Fruit fly (Drosophila melanogaster) whole organism, prepupa: ENCODE data around the gene FucTA.

Source experiments
- Blimp-1 ChIP-seq: fragments of 200-800 bp; sonication (Bioruptor generic); optimal IDR thresholded peaks from 3 replicates; lab custom pipeline; 2017; ENCODE audit warnings: missing biosample characterization, missing genetic modification characterization, mild to moderate bottlenecking, moderate library complexity, missing genetic modification reagents
- CG10631 ChIP-seq: fragments of 200-800 bp; sonication (Bioruptor generic); optimal IDR thresholded peaks from 2 replicates; lab custom pipeline; 2016; ENCODE audit warnings: missing biosample characterization, missing genetic modification characterization
- CG10669 ChIP-seq: fragments of 200-800 bp; sonication (Bioruptor generic); optimal IDR thresholded peaks from 3 replicates; lab custom pipeline; 2018; ENCODE audit warnings: missing biosample characterization, mild to moderate bottlenecking, missing genetic modification characterization, moderate library complexity
- CG11294 ChIP-seq: fragments of 200-800 bp; sonication (Bioruptor generic); IDR thresholded peaks from 2 replicates; pipeline ENCODE4 v1.3.6; 2022; ENCODE audit warnings: missing biosample characterization, missing genetic modification characterization
- CG11762 ChIP-seq: fragments of 200-800 bp; sonication (Bioruptor generic); optimal IDR thresholded peaks from 3 replicates; lab custom pipeline; 2016; ENCODE audit warnings: missing biosample characterization, missing genetic modification characterization; ENCODE audit not compliant: insufficient read depth
- CG11902 ChIP-seq: fragments of 200-800 bp; sonication (Bioruptor generic); optimal IDR thresholded peaks from 3 replicates; lab custom pipeline; 2016; ENCODE audit warnings: missing biosample characterization, missing genetic modification characterization
- CG15336 ChIP-seq: fragments of 200-800 bp; sonication (Bioruptor generic); IDR thresholded peaks from 2 replicates; pipeline ENCODE4 v1.3.6; 2022; ENCODE audit warnings: missing biosample characterization, missing genetic modification characterization
- CG1621 ChIP-seq: fragments of 200-800 bp; sonication (Bioruptor generic); optimal IDR thresholded peaks from 3 replicates; lab custom pipeline; 2018; ENCODE audit warnings: missing biosample characterization, mild to moderate bottlenecking, missing genetic modification characterization
- CG3032 ChIP-seq: fragments of 200-800 bp; optimal IDR thresholded peaks from 2 replicates; lab custom pipeline; 2019; ENCODE audit warnings: missing biosample characterization, mild to moderate bottlenecking, missing genetic modification characterization, moderate library complexity
- CG31627 ChIP-seq: fragments of 200-800 bp; sonication (Bioruptor generic); optimal IDR thresholded peaks from 3 replicates; lab custom pipeline; 2016; ENCODE audit warnings: missing biosample characterization, missing genetic modification characterization
- CG32006 ChIP-seq: fragments of 200-800 bp; sonication (Bioruptor generic); optimal IDR thresholded peaks from 3 replicates; lab custom pipeline; 2017; ENCODE audit warnings: missing biosample characterization, mild to moderate bottlenecking, missing genetic modification characterization
- CG34406 ChIP-seq: fragments of 200-800 bp; sonication (Bioruptor generic); optimal IDR thresholded peaks from 3 replicates; lab custom pipeline; 2016; ENCODE audit warnings: missing biosample characterization, missing genetic modification characterization
- CG4318 ChIP-seq: fragments of 200-800 bp; sonication (Bioruptor generic); optimal IDR thresholded peaks from 3 replicates; lab custom pipeline; 2017; ENCODE audit warnings: missing biosample characterization, mild to moderate bottlenecking, missing genetic modification characterization
- CG6163 ChIP-seq: fragments of 200-800 bp; sonication (Bioruptor generic); IDR thresholded peaks from 3 replicates; pipeline ENCODE4 v1.3.6; 2022; ENCODE audit warnings: missing biosample characterization, missing genetic modification characterization
- CG6792 ChIP-seq: fragments of 200-800 bp; sonication (Bioruptor generic); optimal IDR thresholded peaks from 3 replicates; lab custom pipeline; 2016; ENCODE audit warnings: missing biosample characterization, missing genetic modification characterization
- CG6854 ChIP-seq: fragments of 200-800 bp; sonication (Bioruptor generic); optimal IDR thresholded peaks from 2 replicates; lab custom pipeline; 2017; ENCODE audit warnings: missing biosample characterization, mild to moderate bottlenecking, missing genetic modification characterization
- CG7368 ChIP-seq: fragments of 200-800 bp; sonication (Bioruptor generic); optimal IDR thresholded peaks from 3 replicates; lab custom pipeline; 2016; ENCODE audit warnings: missing biosample characterization, missing genetic modification characterization
- CG8119 ChIP-seq: fragments of 200-800 bp; sonication (Bioruptor generic); IDR thresholded peaks from 3 replicates; pipeline ENCODE4 v1.3.6; 2022; ENCODE audit warnings: missing biosample characterization, missing genetic modification characterization
- CG8319 ChIP-seq: fragments of 200-800 bp; sonication (Bioruptor generic); optimal IDR thresholded peaks from 3 replicates; lab custom pipeline; 2016; ENCODE audit warnings: missing biosample characterization, missing genetic modification characterization
- CG8632 ChIP-seq: fragments of 200-800 bp; sonication (Bioruptor generic); optimal IDR thresholded peaks from 3 replicates; lab custom pipeline; 2016; ENCODE audit warnings: missing biosample characterization, missing genetic modification characterization
- CG9139 ChIP-seq: fragments of 200-800 bp; sonication (Bioruptor generic); optimal IDR thresholded peaks from 3 replicates; lab custom pipeline; 2017; ENCODE audit warnings: missing biosample characterization, mild to moderate bottlenecking, missing genetic modification characterization
- Eip75B ChIP-seq: fragments of 200-800 bp; sonication (Bioruptor generic); optimal IDR thresholded peaks from 3 replicates; lab custom pipeline; 2016; ENCODE audit warnings: missing biosample characterization, missing genetic modification characterization
- Eip78C ChIP-seq: fragments of 200-800 bp; sonication (Bioruptor generic); peaks from one replicate; lab custom pipeline; 2016; ENCODE audit warnings: missing biosample characterization, missing genetic modification characterization
- Eip93F ChIP-seq: fragments of 200-800 bp; sonication (Bioruptor generic); optimal IDR thresholded peaks from 2 replicates; lab custom pipeline; 2016; ENCODE audit warnings: missing biosample characterization, mild to moderate bottlenecking, missing genetic modification characterization
- Ets96B ChIP-seq: fragments of 200-800 bp; optimal IDR thresholded peaks from 2 replicates; lab custom pipeline; 2019; ENCODE audit warnings: missing biosample characterization, mild to moderate bottlenecking, missing genetic modification characterization, moderate library complexity
- Gug ChIP-seq: fragments of 200-800 bp; sonication (Bioruptor generic); IDR thresholded peaks from 2 replicates; pipeline ENCODE4 v1.3.6; 2022; ENCODE audit warnings: missing biosample characterization, missing genetic modification characterization
- Hr39 ChIP-seq: fragments of 200-800 bp; sonication (Bioruptor generic); optimal IDR thresholded peaks from 2 replicates; lab custom pipeline; 2016; ENCODE audit warnings: missing biosample characterization, missing genetic modification characterization
- Hr4 ChIP-seq: fragments of 200-800 bp; sonication (Bioruptor generic); optimal IDR thresholded peaks from 3 replicates; lab custom pipeline; 2016; ENCODE audit warnings: missing biosample characterization, missing genetic modification characterization
- Lpt ChIP-seq: fragments of 200-800 bp; sonication (Bioruptor generic); optimal IDR thresholded peaks from 3 replicates; lab custom pipeline; 2016; ENCODE audit warnings: missing biosample characterization, missing genetic modification characterization
- OdsH ChIP-seq: fragments of 200-800 bp; sonication (Bioruptor generic); optimal IDR thresholded peaks from 3 replicates; lab custom pipeline; 2016; ENCODE audit warnings: missing biosample characterization, missing genetic modification characterization
- Smox ChIP-seq: fragments of 200-800 bp; sonication (Bioruptor generic); optimal IDR thresholded peaks from 3 replicates; lab custom pipeline; 2016; ENCODE audit warnings: missing biosample characterization, missing genetic modification characterization
- Sox102F ChIP-seq: fragments of 200-800 bp; sonication (Bioruptor generic); optimal IDR thresholded peaks from 2 replicates; lab custom pipeline; 2016; ENCODE audit warnings: missing biosample characterization, mild to moderate bottlenecking, missing genetic modification characterization
- Sox14 ChIP-seq: fragments of 200-800 bp; sonication (Bioruptor generic); optimal IDR thresholded peaks from 3 replicates; lab custom pipeline; 2016; ENCODE audit warnings: missing biosample characterization, missing genetic modification characterization
- Sox15 ChIP-seq: fragments of 200-800 bp; sonication (Bioruptor generic); optimal IDR thresholded peaks from 3 replicates; lab custom pipeline; 2016; ENCODE audit warnings: missing biosample characterization, missing genetic modification characterization
- achi ChIP-seq: fragments of 200-800 bp; sonication (Bioruptor generic); optimal IDR thresholded peaks from 3 replicates; lab custom pipeline; 2016; ENCODE audit warnings: missing biosample characterization, missing genetic modification characterization
- acj6 ChIP-seq: fragments of 200-800 bp; sonication (Bioruptor generic); optimal IDR thresholded peaks from 3 replicates; lab custom pipeline; 2016; ENCODE audit warnings: missing biosample characterization, missing genetic modification characterization
- cyc ChIP-seq: fragments of 200-800 bp; sonication (Bioruptor generic); optimal IDR thresholded peaks from 3 replicates; lab custom pipeline; 2016; ENCODE audit warnings: missing biosample characterization, missing genetic modification characterization
- dac ChIP-seq: fragments of 200-800 bp; sonication (Bioruptor generic); optimal IDR thresholded peaks from 2 replicates; lab custom pipeline; 2017; ENCODE audit warnings: missing biosample characterization, mild to moderate bottlenecking, missing genetic modification characterization
- dsx ChIP-seq: fragments of 200-800 bp; optimal IDR thresholded peaks from 3 replicates; lab custom pipeline; 2019; ENCODE audit warnings: missing biosample characterization, mild to moderate bottlenecking, missing genetic modification characterization, moderate library complexity; ENCODE audit not compliant: poor library complexity, severe bottlenecking
- eg ChIP-seq: fragments of 200-800 bp; sonication (Bioruptor generic); IDR thresholded peaks from 3 replicates; pipeline ENCODE4 v1.3.6; 2022; ENCODE audit warnings: missing biosample characterization, missing genetic modification characterization
- fd85E ChIP-seq: fragments of 200-800 bp; sonication (Bioruptor generic); optimal IDR thresholded peaks from 3 replicates; lab custom pipeline; 2016; ENCODE audit warnings: missing biosample characterization, missing genetic modification characterization
- fkh ChIP-seq: fragments of 200-800 bp; sonication (Bioruptor generic); optimal IDR thresholded peaks from 3 replicates; lab custom pipeline; 2017; ENCODE audit warnings: missing biosample characterization, mild to moderate bottlenecking, missing genetic modification characterization, moderate library complexity
- net ChIP-seq: fragments of 200-800 bp; sonication (Bioruptor generic); optimal IDR thresholded peaks from 3 replicates; lab custom pipeline; 2016; ENCODE audit warnings: missing biosample characterization, missing genetic modification characterization
- pdm3 ChIP-seq: fragments of 200-800 bp; sonication (Bioruptor generic); optimal IDR thresholded peaks from 3 replicates; lab custom pipeline; 2016; ENCODE audit warnings: missing biosample characterization, missing genetic modification characterization
- salr ChIP-seq, 2 experiments: fragments of 200-800 bp; sonication (Bioruptor generic); optimal IDR thresholded peaks; 3 replicates each; lab custom pipeline; 2016 to 2018; ENCODE audit warnings: missing biosample characterization in 2 of 2, missing genetic modification characterization in 2 of 2, mild to moderate bottlenecking in 1 of 2
- spab ChIP-seq: fragments of 200-800 bp; sonication (Bioruptor generic); optimal IDR thresholded peaks from 2 replicates; lab custom pipeline; 2017; ENCODE audit warnings: missing biosample characterization, mild to moderate bottlenecking, missing genetic modification characterization, missing genetic modification reagents
- svp ChIP-seq: fragments of 200-800 bp; sonication (Bioruptor generic); peaks from one replicate; lab custom pipeline; 2016; ENCODE audit warnings: missing biosample characterization, missing genetic modification characterization
- topi ChIP-seq: fragments of 200-800 bp; sonication (Bioruptor generic); optimal IDR thresholded peaks from 3 replicates; lab custom pipeline; 2016; ENCODE audit warnings: missing biosample characterization, missing genetic modification characterization

FucTA gene

dm6 chr3L:15180816-15181215, 33.9 kb downstream of the FucTA start (continued):
- TF ChIP-seq spab (GFP tag; lab: Kevin White, UChicago): peak; percentile 62
- peak; percentile 66 for TF ChIP-seq Eip75B (GFP tag; lab: Kevin White, UChicago)
- no peak for TF ChIP-seq CG6854 (GFP tag; lab: Kevin White, UChicago)
- peak; percentile 66 for TF ChIP-seq Ets96B (tag; lab: Kevin White, UChicago)
- TF ChIP-seq CG8319 (GFP tag; lab: Kevin White, UChicago): peak; percentile 19
- no peak for TF ChIP-seq Sox15 (GFP tag; lab: Kevin White, UChicago)
- TF ChIP-seq Gug (GFP tag; lab: Robert Waterston, UW): no peak
- peak; percentile 24 for TF ChIP-seq CG6792 (GFP tag; lab: Kevin White, UChicago)
- TF ChIP-seq CG15336: no peak
- TF ChIP-seq achi (GFP tag; lab: Kevin White, UChicago): peak; percentile 30
- peak; percentile 50 for TF ChIP-seq acj6 (GFP tag; lab: Kevin White, UChicago)
- TF ChIP-seq dsx (GFP tag; lab: Kevin White, UChicago): peak; percentile 42
- TF ChIP-seq salr (GFP tag; optimal IDR thresholded peaks at IDR 0.05; lab: Kevin White, UChicago): peak in 1 of 2 experiments; percentile 44
- TF ChIP-seq Sox14 (GFP tag; lab: Kevin White, UChicago): peak; percentile 67
- peak; percentile 18 for TF ChIP-seq CG4318 (GFP tag; lab: Kevin White, UChicago)
- TF ChIP-seq Lpt (GFP tag; lab: Kevin White, UChicago): no peak

- TF ChIP-seq Hr39 (no peak), Blimp-1 (GFP tag; lab: Kevin White, UChicago) (no peak), CG15336 (no peak), CG7368 (GFP tag; lab: Kevin White, UChicago) (no peak), CG31627 (no peak), CG32006 (GFP tag; lab: Kevin White, UChicago) (peak; percentile 50), Lpt (GFP tag; lab: Kevin White, UChicago) (no peak), CG10631 (GFP tag; lab: Kevin White, UChicago) (peak; percentile 30), CG34406 (GFP tag; lab: Kevin White, UChicago) (peak; percentile 9), CG8119 (no peak), pdm3 (GFP tag; lab: Kevin White, UChicago) (no peak), svp (GFP tag; lab: Kevin White, UChicago) (peak; percentile 11), CG6792 (GFP tag; lab: Kevin White, UChicago) (no peak), OdsH (GFP tag; lab: Kevin White, UChicago) (peak; percentile 19), Ets96B (tag; lab: Kevin White, UChicago) (peak; percentile 49), salr (GFP tag; optimal IDR thresholded peaks at IDR 0.05; lab: Kevin White, UChicago) (peak in 1 of 2 experiments; percentile 43), cyc (GFP tag; lab: Kevin White, UChicago) (no peak), fd85E (GFP tag; lab: Kevin White, UChicago) (no peak), dac (GFP tag; lab: Kevin White, UChicago) (no peak), fkh (GFP tag; lab: Kevin White, UChicago) (no peak), Hr4 (no peak), achi (GFP tag; lab: Kevin White, UChicago) (peak; percentile 7), CG11294 (GFP tag; lab: Robert Waterston, UW) (no peak), topi (GFP tag; lab: Kevin White, UChicago) (no peak), spab (GFP tag; lab: Kevin White, UChicago) (peak; percentile 64), CG6854 (GFP tag; lab: Kevin White, UChicago) (no peak), Eip75B (GFP tag; lab: Kevin White, UChicago) (peak; percentile 5), Smox (GFP tag; lab: Kevin White, UChicago) (no peak), CG8632 (GFP tag; lab: Kevin White, UChicago) (no peak), CG3032 (tag; lab: Kevin White, UChicago) (peak; percentile 42), CG9139 (GFP tag; lab: Kevin White, UChicago) (no peak), CG1621 (tag; lab: Kevin White, UChicago) (no peak), net (GFP tag; lab: Kevin White, UChicago) (no peak), CG6163 (GFP tag; lab: Robert Waterston, UW) (no peak), Sox15 (GFP tag; lab: Kevin White, UChicago) (no peak), acj6 (GFP tag; lab: Kevin White, UChicago) (no peak), CG10669 (GFP tag; lab: Kevin White, UChicago) (no peak), Sox102F (GFP tag; lab: Kevin White, UChicago) (no peak), Eip93F (no peak), CG11902 (GFP tag; lab: Kevin White, UChicago) (no peak), Gug (GFP tag; lab: Robert Waterston, UW) (no peak), dsx (GFP tag; lab: Kevin White, UChicago) (no peak), Eip78C (GFP tag; lab: Kevin White, UChicago) (peak; percentile 69), CG11762 (GFP tag; lab: Kevin White, UChicago) (no peak), eg (GFP tag; lab: Robert Waterston, UW) (no peak)
Measured at dm6 chr3L:15187782-15188181, 40.8 kb downstream of the FucTA start.
